Worm (Caenorhabditis elegans) whole organism, young adult: ENCODE measurements around the gene clh-1.

Experiments
- D2030.7 ChIP-seq: fragments of 200-800 bp; sonication (Bioruptor generic); IDR thresholded peaks from 2 replicates; pipeline ENCODE4 v1.3.6; 2022; ENCODE audit warnings: missing genetic modification reagents, missing genetic modification characterization, missing compliant biosample characterization
- F23B12.7 ChIP-seq: sonication (generic microtip); optimal IDR thresholded peaks from 2 replicates; lab custom pipeline; 2017; ENCODE audit warnings: missing genetic modification characterization, mild to moderate bottlenecking, missing compliant biosample characterization, antibody characterized with exemption, moderate library complexity; ENCODE audit not compliant: insufficient read depth
- F37B4.10 ChIP-seq: fragments of 200-800 bp; sonication (Bioruptor generic); IDR thresholded peaks from 2 replicates; pipeline ENCODE4 v1.3.6; 2022; ENCODE audit warnings: missing genetic modification characterization, missing compliant biosample characterization
- F49E8.2 ChIP-seq: sonication (generic microtip); optimal IDR thresholded peaks from 3 replicates; lab custom pipeline; 2017; ENCODE audit warnings: missing genetic modification characterization, mild to moderate bottlenecking, missing compliant biosample characterization, antibody characterized with exemption, moderate library complexity; ENCODE audit not compliant: insufficient read depth
- F55B11.4 ChIP-seq: sonication (generic microtip); optimal IDR thresholded peaks from 2 replicates; lab custom pipeline; 2016; ENCODE audit warnings: missing compliant biosample characterization, missing genetic modification characterization, borderline replicate concordance; ENCODE audit not compliant: insufficient read depth
- T07F8.4 ChIP-seq: sonication (generic microtip); optimal IDR thresholded peaks from 2 replicates; lab custom pipeline; 2016; ENCODE audit warnings: mild to moderate bottlenecking, missing genetic modification characterization, moderate library complexity, missing compliant biosample characterization
- T26A5.8 ChIP-seq: sonication (generic microtip); optimal IDR thresholded peaks from 2 replicates; lab custom pipeline; 2016; ENCODE audit warnings: missing genetic modification characterization, missing compliant biosample characterization
- Y53F4B.3 ChIP-seq: fragments of 200-800 bp; sonication (Bioruptor generic); IDR thresholded peaks from 2 replicates; pipeline ENCODE4 v1.3.6; 2022; ENCODE audit warnings: missing genetic modification reagents, missing genetic modification characterization, missing compliant biosample characterization
- Y53G8AR.9 ChIP-seq: fragments of 200-800 bp; sonication (Bioruptor generic); conservative IDR thresholded peaks from 2 replicates; pipeline ENCODE4 v1.3.6; 2022; ENCODE audit warnings: missing genetic modification reagents, missing genetic modification characterization, missing compliant biosample characterization
- Y56A3A.18 ChIP-seq: fragments of 200-800 bp; sonication (Bioruptor generic); IDR thresholded peaks from 2 replicates; pipeline ENCODE4 v1.3.6; 2022; ENCODE audit warnings: missing genetic modification reagents, missing genetic modification characterization, missing compliant biosample characterization
- Y79H2A.3 ChIP-seq: fragments of 200-800 bp; sonication (Bioruptor generic); conservative IDR thresholded peaks from 2 replicates; pipeline ENCODE4 v1.3.6; 2022; ENCODE audit warnings: missing genetic modification reagents, missing genetic modification characterization, missing compliant biosample characterization
- aptf-3 ChIP-seq: fragments of 200-800 bp; sonication (Bioruptor generic); IDR thresholded peaks from 2 replicates; pipeline ENCODE4 v1.3.6; 2022; ENCODE audit warnings: missing genetic modification characterization, missing compliant biosample characterization
- atf-7 ChIP-seq: sonication (generic microtip); optimal IDR thresholded peaks from 2 replicates; lab custom pipeline; 2017; ENCODE audit warnings: mild to moderate bottlenecking, missing genetic modification characterization, missing compliant biosample characterization
- athp-1 ChIP-seq: sonication (generic microtip); optimal IDR thresholded peaks from 2 replicates; lab custom pipeline; 2017; ENCODE audit warnings: mild to moderate bottlenecking, missing genetic modification characterization, missing compliant biosample characterization
- bed-1 ChIP-seq: fragments of 200-800 bp; sonication (Bioruptor generic); IDR thresholded peaks from 2 replicates; pipeline ENCODE4 v1.3.6; 2022; ENCODE audit warnings: missing genetic modification reagents, missing genetic modification characterization, missing compliant biosample characterization
- cebp-1 ChIP-seq, 2 experiments: fragments of 200-800 bp in 1 of 2; sonication (Bioruptor generic) in 1 of 2; sonication (generic microtip) in 1 of 2; IDR thresholded peaks in 1 of 2; optimal IDR thresholded peaks in 1 of 2; 2 replicates each; pipeline versions ENCODE4 v1.3.6 to Lab custom; 2017 to 2022; ENCODE audit warnings: missing compliant biosample characterization in 2 of 2, missing genetic modification characterization in 2 of 2, mild to moderate bottlenecking in 1 of 2, missing genetic modification reagents in 1 of 2, moderate library complexity in 1 of 2
- cebp-2 ChIP-seq: fragments of 200-800 bp; sonication (Bioruptor generic); IDR thresholded peaks from 2 replicates; pipeline ENCODE4 v1.3.6; 2022; ENCODE audit warnings: missing genetic modification characterization, missing compliant biosample characterization
- ceh-100 ChIP-seq: fragments of 200-800 bp; sonication (Bioruptor generic); IDR thresholded peaks from 2 replicates; pipeline ENCODE4 v1.3.6; 2022; ENCODE audit warnings: missing genetic modification reagents, missing genetic modification characterization, missing compliant biosample characterization
- ceh-58 ChIP-seq: fragments of 200-800 bp; sonication (Bioruptor generic); IDR thresholded peaks from 2 replicates; pipeline ENCODE4 v1.3.6; 2022; ENCODE audit warnings: missing genetic modification characterization, missing compliant biosample characterization
- ceh-79 ChIP-seq: sonication (generic microtip); optimal IDR thresholded peaks from 2 replicates; lab custom pipeline; 2017; ENCODE audit warnings: mild to moderate bottlenecking, missing genetic modification characterization, missing compliant biosample characterization
- dox-1 ChIP-seq: fragments of 200-800 bp; sonication (Bioruptor generic); IDR thresholded peaks from 2 replicates; pipeline ENCODE4 v1.3.6; 2022; ENCODE audit warnings: missing genetic modification reagents, missing genetic modification characterization, missing compliant biosample characterization
- dpl-1 ChIP-seq: fragments of 150-350 bp; optimal IDR thresholded peaks from 2 replicates; lab custom pipeline; 2014; ENCODE audit warnings: missing biosample characterization, missing genetic modification reagents, missing genetic modification characterization
- efl-1 ChIP-seq: fragments of 150-350 bp; optimal IDR thresholded peaks from 2 replicates; lab custom pipeline; 2014; ENCODE audit warnings: missing biosample characterization, missing genetic modification reagents, missing genetic modification characterization
- egl-44 ChIP-seq: fragments of 200-800 bp; sonication (Bioruptor generic); IDR thresholded peaks from 2 replicates; pipeline ENCODE4 v1.3.6; 2022; ENCODE audit warnings: missing genetic modification reagents, missing genetic modification characterization, missing compliant biosample characterization
- egrh-3 ChIP-seq: fragments of 200-800 bp; sonication (Bioruptor generic); IDR thresholded peaks from 2 replicates; pipeline ENCODE4 v1.3.6; 2022; ENCODE audit warnings: missing genetic modification reagents, missing genetic modification characterization, missing compliant biosample characterization
- ets-4 ChIP-seq: fragments of 200-800 bp; sonication (Bioruptor generic); optimal IDR thresholded peaks from 2 replicates; lab custom pipeline; 2018; ENCODE audit warnings: mild to moderate bottlenecking, missing genetic modification characterization, missing compliant biosample characterization
- hlh-26 ChIP-seq: fragments of 200-800 bp; sonication (Bioruptor generic); conservative IDR thresholded peaks from 2 replicates; pipeline ENCODE4 v1.3.6; 2022; ENCODE audit warnings: missing genetic modification reagents, missing genetic modification characterization, missing compliant biosample characterization
- hmg-20 ChIP-seq: fragments of 200-800 bp; sonication (Bioruptor generic); IDR thresholded peaks from 2 replicates; pipeline ENCODE4 v1.3.6; 2022; ENCODE audit warnings: missing genetic modification reagents, missing genetic modification characterization, missing compliant biosample characterization
- let-607 ChIP-seq, 2 experiments: fragments of 200-800 bp in 1 of 2; sonication (Bioruptor generic) in 1 of 2; sonication (generic microtip) in 1 of 2; optimal IDR thresholded peaks; 2 replicates each; lab custom pipeline; 2016 to 2018; ENCODE audit warnings: mild to moderate bottlenecking in 2 of 2, missing compliant biosample characterization in 2 of 2, missing genetic modification characterization in 2 of 2, moderate library complexity in 2 of 2, missing genotype in 1 of 2
- lin-26 ChIP-seq: fragments of 200-800 bp; sonication (Bioruptor generic); IDR thresholded peaks from 2 replicates; pipeline ENCODE4 v1.3.6; 2022; ENCODE audit warnings: missing genetic modification reagents, missing genetic modification characterization, missing compliant biosample characterization
- lin-40 ChIP-seq: sonication (generic microtip); optimal IDR thresholded peaks from 2 replicates; lab custom pipeline; 2016; ENCODE audit warnings: missing genetic modification characterization, mild to moderate bottlenecking, missing compliant biosample characterization, missing genotype, missing genetic modification reagents
- lin-54 ChIP-seq: fragments of 200-800 bp; sonication (Bioruptor generic); optimal IDR thresholded peaks from 2 replicates; lab custom pipeline; 2018; ENCODE audit warnings: mild to moderate bottlenecking, missing genetic modification characterization, missing compliant biosample characterization
- lsl-1 ChIP-seq: fragments of 200-800 bp; sonication (Bioruptor generic); optimal IDR thresholded peaks from 2 replicates; lab custom pipeline; 2018; ENCODE audit warnings: mild to moderate bottlenecking, missing genetic modification characterization, moderate library complexity, missing compliant biosample characterization
- mel-28 ChIP-seq: sonication (generic microtip); optimal IDR thresholded peaks from 2 replicates; lab custom pipeline; 2016; ENCODE audit warnings: borderline replicate concordance, mild to moderate bottlenecking, missing genetic modification characterization, missing compliant biosample characterization
- nfya-1 ChIP-seq: sonication (generic microtip); optimal IDR thresholded peaks from 2 replicates; lab custom pipeline; 2017; ENCODE audit warnings: antibody characterized with exemption, missing compliant biosample characterization, missing genetic modification characterization, borderline replicate concordance; ENCODE audit not compliant: insufficient read depth
- nhr-179 ChIP-seq: sonication (generic microtip); optimal IDR thresholded peaks from 2 replicates; lab custom pipeline; 2016; ENCODE audit warnings: mild to moderate bottlenecking, missing genetic modification characterization, missing compliant biosample characterization
- pha-4 ChIP-seq: fragments of 150-350 bp; sonication (generic microtip); optimal IDR thresholded peaks from 2 replicates; lab custom pipeline; 2014; ENCODE audit warnings: missing biosample characterization, missing genetic modification reagents, missing genetic modification characterization
- sea-2 ChIP-seq: fragments of 200-800 bp; sonication (Bioruptor generic); IDR thresholded peaks from 2 replicates; pipeline ENCODE4 v1.3.6; 2022; ENCODE audit warnings: missing genetic modification characterization, missing compliant biosample characterization
- snpc-1.3 ChIP-seq: sonication (generic microtip); optimal IDR thresholded peaks from 2 replicates; lab custom pipeline; 2017; ENCODE audit warnings: missing genetic modification characterization, mild to moderate bottlenecking, missing compliant biosample characterization, antibody characterized with exemption, moderate library complexity, missing genotype, missing genetic modification reagents; ENCODE audit not compliant: insufficient read depth
- tlf-1 ChIP-seq: fragments of 200-800 bp; sonication (Bioruptor generic); optimal IDR thresholded peaks from 2 replicates; lab custom pipeline; 2018; ENCODE audit warnings: mild to moderate bottlenecking, missing genetic modification characterization, missing compliant biosample characterization
- zfh-2 ChIP-seq: fragments of 200-800 bp; sonication (Bioruptor generic); conservative IDR thresholded peaks from 2 replicates; pipeline ENCODE4 v1.3.6; 2022; ENCODE audit warnings: missing genetic modification reagents, missing genetic modification characterization, missing compliant biosample characterization

Gene clh-1

DNA sequence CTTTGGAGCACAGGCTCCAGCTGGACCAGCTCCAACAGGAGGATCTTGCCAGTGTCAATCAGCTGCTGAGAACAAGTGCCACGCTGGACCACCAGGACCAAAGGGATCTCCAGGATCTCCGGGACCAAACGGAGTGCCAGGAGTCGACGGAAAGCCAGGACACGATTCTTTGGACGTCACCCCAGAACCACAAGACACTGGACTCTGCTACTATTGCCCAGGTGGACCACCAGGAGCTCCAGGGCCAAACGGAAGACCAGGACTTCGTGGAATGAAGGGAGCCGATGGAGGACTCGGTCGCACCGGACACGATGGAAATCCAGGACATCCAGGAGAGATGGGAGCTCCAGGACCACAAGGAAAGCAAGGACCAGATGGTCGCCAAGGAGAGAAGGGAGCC lies 12.6 kb upstream of the clh-1 start:
- peak; percentile 37; the same call in 1 of the 2 replicates for TF ChIP-seq zfh-2 (GFP tag; lab: Robert Waterston, UW)
- peak; percentile 57; the same call in 1 of the 2 replicates for TF ChIP-seq lin-26 (GFP tag; lab: Robert Waterston, UW)
- no peak for TF ChIP-seq lin-40 (tag; lab: Kevin White, UChicago)
- TF ChIP-seq F37B4.10 (GFP tag; lab: Robert Waterston, UW), result 0 out of 2 replicates have a peak, but pooled peaks have one; percentile 69
- TF ChIP-seq bed-1 (GFP tag; lab: Robert Waterston, UW), result 0 out of 2 replicates have a peak, but pooled peaks have one; percentile 41
- TF ChIP-seq D2030.7 (GFP tag; lab: Robert Waterston, UW), result no peak

DNA sequence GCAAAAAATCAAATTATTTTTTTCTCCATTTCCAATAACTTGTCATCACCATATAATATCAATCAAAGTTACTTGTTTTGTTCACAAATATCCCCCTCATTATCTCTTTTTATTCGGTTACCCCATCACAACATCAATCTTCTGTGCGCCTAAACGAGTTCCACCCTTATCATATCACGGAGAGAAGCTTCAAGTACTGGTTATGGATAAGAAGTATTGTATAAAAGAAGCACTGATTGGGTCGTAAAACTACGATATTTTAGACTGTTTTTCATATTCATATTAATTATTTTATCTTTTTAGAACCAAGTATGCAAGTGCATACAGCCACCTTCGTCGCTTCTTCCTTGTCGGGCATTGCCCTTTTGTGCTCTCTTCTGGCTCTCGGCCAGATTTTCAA lies 12.0 kb upstream of the clh-1 start, which contains the start of gene col-84:
Gene col-84 (plus strand): TSS at position 301 of the 400 bp plus-strand sequence.
- TF ChIP-seq bed-1 (GFP tag; lab: Robert Waterston, UW) (no peak), F55B11.4 (no peak), egl-44 (GFP tag; lab: Robert Waterston, UW) (no peak), ets-4 (GFP tag; lab: Kevin White, UChicago) (no peak), dpl-1 (GFP tag; lab: Kevin White, UChicago) (no peak), Y56A3A.18 (no peak), hlh-26 (GFP tag; lab: Robert Waterston, UW) (no peak), snpc-1.3 (tag; lab: Kevin White, UChicago) (no peak), let-607 (tag; optimal IDR thresholded peaks at IDR 0.05; lab: Kevin White, UChicago) (no peak), nfya-1 (tag; lab: Kevin White, UChicago) (no peak), Y53F4B.3 (GFP tag; lab: Robert Waterston, UW) (no peak), Y79H2A.3 (no peak), T26A5.8 (tag; lab: Kevin White, UChicago) (no peak), lsl-1 (GFP tag; lab: Kevin White, UChicago) (no peak), hmg-20 (GFP tag; lab: Robert Waterston, UW) (no peak), atf-7 (no peak), Y53G8AR.9 (GFP tag; lab: Robert Waterston, UW) (no peak), tlf-1 (GFP tag; lab: Kevin White, UChicago) (no peak)

ce11 chrII:11865644-11866043 lies 9.4 kb upstream of the clh-1 start, which contains the start of gene K12D12.4:
Gene K12D12.4 (minus strand): TSS chrII:11865744.
- TF ChIP-seq F23B12.7 (tag; lab: Kevin White, UChicago) (no peak), T07F8.4 (tag; lab: Kevin White, UChicago) (no peak)

DNA sequence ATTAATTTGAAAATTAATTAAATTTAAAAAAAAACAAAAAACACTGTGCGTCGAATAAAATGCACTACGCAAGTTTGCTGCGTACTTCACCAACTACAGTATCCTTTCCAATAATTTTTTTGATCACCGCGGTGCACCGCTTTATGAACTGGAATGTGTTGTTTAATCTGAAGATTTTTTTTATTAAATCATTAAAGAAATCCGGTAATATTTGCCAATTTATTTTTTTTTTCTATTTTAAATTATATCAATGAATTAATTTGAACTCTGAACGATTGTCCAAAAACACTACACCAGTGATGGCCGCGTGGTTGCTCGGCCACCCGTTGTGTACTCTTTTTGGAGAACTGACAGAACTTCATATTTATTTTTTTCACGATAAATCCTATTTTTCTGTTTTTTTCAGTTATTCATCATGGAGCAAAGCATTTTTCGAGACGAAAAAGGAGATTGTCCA lies 4.4 kb upstream of the clh-1 start, which contains the start of gene K12D12.5:
Gene K12D12.5 (plus strand): TSS at position 407 of the 457 bp plus-strand sequence.
- TF ChIP-seq aptf-3 (GFP tag; lab: Robert Waterston, UW), result no peak
- TF ChIP-seq ceh-79 (tag; lab: Kevin White, UChicago), result no peak
- TF ChIP-seq Y79H2A.3, result no peak
- TF ChIP-seq pha-4 (tag; lab: Kevin White, UChicago), result no peak
- no peak for TF ChIP-seq hlh-26 (GFP tag; lab: Robert Waterston, UW)
- peak; percentile 97 for TF ChIP-seq athp-1 (tag; lab: Kevin White, UChicago)
- TF ChIP-seq lin-54 (GFP tag; lab: Kevin White, UChicago), result peak; percentile 56
- TF ChIP-seq egrh-3 (GFP tag; lab: Robert Waterston, UW), result no peak
- no peak for TF ChIP-seq T26A5.8 (tag; lab: Kevin White, UChicago)
- peak; percentile 40 for TF ChIP-seq F49E8.2 (tag; lab: Kevin White, UChicago)
- TF ChIP-seq snpc-1.3 (tag; lab: Kevin White, UChicago), result peak; percentile 1
- TF ChIP-seq sea-2, result no peak
- TF ChIP-seq ceh-58 (GFP tag; lab: Robert Waterston, UW), result no peak
- TF ChIP-seq Y53F4B.3 (GFP tag; lab: Robert Waterston, UW), result no peak
- no peak; the same call in 1 of the 2 replicates for TF ChIP-seq ceh-100 (GFP tag; lab: Robert Waterston, UW)
- peak; percentile 92 for TF ChIP-seq lsl-1 (GFP tag; lab: Kevin White, UChicago)
- TF ChIP-seq dox-1 (GFP tag; lab: Robert Waterston, UW), result peak; percentile 61
- TF ChIP-seq cebp-1 (GFP tag; IDR thresholded peaks at IDR 0.05; lab: Robert Waterston, UW), result peak; percentile 23; the same call in 1 of the 2 replicates
- TF ChIP-seq cebp-1 (tag; optimal IDR thresholded peaks at IDR 0.05; lab: Kevin White, UChicago), result no peak
- no peak for TF ChIP-seq ets-4 (GFP tag; lab: Kevin White, UChicago)
- peak; percentile 60 for TF ChIP-seq efl-1
- 0 out of 2 replicates have a peak, but pooled peaks have one; percentile 17 for TF ChIP-seq cebp-2 (GFP tag; lab: Robert Waterston, UW)
- no peak for TF ChIP-seq mel-28 (tag; lab: Kevin White, UChicago)
- no peak for TF ChIP-seq nhr-179
